Worm (Caenorhabditis elegans) whole organism, young adult: ENCODE measurements around the gene C28C12.12.

ENCODE experiments used
- C06A6.2 ChIP-seq: fragments of 200-800 bp; sonication (Bioruptor generic); conservative IDR thresholded peaks from 2 replicates; pipeline ENCODE4 v1.3.6; 2022; ENCODE audit warnings: missing genetic modification characterization, missing compliant biosample characterization
- F22D6.2 ChIP-seq: sonication (generic microtip); optimal IDR thresholded peaks from 2 replicates; lab custom pipeline; 2016; ENCODE audit warnings: mild to moderate bottlenecking, missing genetic modification characterization, missing compliant biosample characterization
- F39B2.1 ChIP-seq: fragments of 200-800 bp; sonication (Bioruptor generic); IDR thresholded peaks from 2 replicates; pipeline ENCODE4 v1.3.6; 2022; ENCODE audit warnings: missing genetic modification reagents, missing genetic modification characterization, missing compliant biosample characterization
- F49E8.2 ChIP-seq: sonication (generic microtip); optimal IDR thresholded peaks from 3 replicates; lab custom pipeline; 2017; ENCODE audit warnings: missing genetic modification characterization, mild to moderate bottlenecking, missing compliant biosample characterization, antibody characterized with exemption, moderate library complexity; ENCODE audit not compliant: insufficient read depth
- F57C9.4 ChIP-seq: sonication (generic microtip); optimal IDR thresholded peaks from 2 replicates; lab custom pipeline; 2017; ENCODE audit warnings: mild to moderate bottlenecking, missing genetic modification characterization, missing compliant biosample characterization
- T07F8.4 ChIP-seq: sonication (generic microtip); optimal IDR thresholded peaks from 2 replicates; lab custom pipeline; 2016; ENCODE audit warnings: mild to moderate bottlenecking, missing genetic modification characterization, moderate library complexity, missing compliant biosample characterization
- Y53F4B.3 ChIP-seq: fragments of 200-800 bp; sonication (Bioruptor generic); IDR thresholded peaks from 2 replicates; pipeline ENCODE4 v1.3.6; 2022; ENCODE audit warnings: missing genetic modification reagents, missing genetic modification characterization, missing compliant biosample characterization
- aptf-2 ChIP-seq: fragments of 200-800 bp; sonication (Bioruptor generic); conservative IDR thresholded peaks from 2 replicates; pipeline ENCODE4 v1.3.6; 2022; ENCODE audit warnings: missing genetic modification reagents, missing genetic modification characterization, missing compliant biosample characterization
- ceh-91 ChIP-seq: fragments of 200-800 bp; sonication (Bioruptor generic); IDR thresholded peaks from 2 replicates; pipeline ENCODE4 v1.3.6; 2022; ENCODE audit warnings: missing genetic modification reagents, missing genetic modification characterization, missing compliant biosample characterization
- dox-1 ChIP-seq: fragments of 200-800 bp; sonication (Bioruptor generic); IDR thresholded peaks from 2 replicates; pipeline ENCODE4 v1.3.6; 2022; ENCODE audit warnings: missing genetic modification reagents, missing genetic modification characterization, missing compliant biosample characterization
- dpl-1 ChIP-seq: fragments of 150-350 bp; optimal IDR thresholded peaks from 2 replicates; lab custom pipeline; 2014; ENCODE audit warnings: missing biosample characterization, missing genetic modification reagents, missing genetic modification characterization
- efl-1 ChIP-seq: fragments of 150-350 bp; optimal IDR thresholded peaks from 2 replicates; lab custom pipeline; 2014; ENCODE audit warnings: missing biosample characterization, missing genetic modification reagents, missing genetic modification characterization
- him-1 ChIP-seq: sonication (generic microtip); optimal IDR thresholded peaks from 2 replicates; lab custom pipeline; 2016; ENCODE audit warnings: missing genotype, missing genetic modification reagents, missing genetic modification characterization, missing compliant biosample characterization
- hmg-20 ChIP-seq: fragments of 200-800 bp; sonication (Bioruptor generic); IDR thresholded peaks from 2 replicates; pipeline ENCODE4 v1.3.6; 2022; ENCODE audit warnings: missing genetic modification reagents, missing genetic modification characterization, missing compliant biosample characterization
- lag-1 ChIP-seq: fragments of 200-800 bp; sonication (Bioruptor generic); IDR thresholded peaks from 2 replicates; pipeline ENCODE4 v1.3.6; 2022; ENCODE audit warnings: missing genetic modification reagents, missing genetic modification characterization, missing compliant biosample characterization
- let-607 ChIP-seq, 2 experiments: fragments of 200-800 bp in 1 of 2; sonication (Bioruptor generic) in 1 of 2; sonication (generic microtip) in 1 of 2; optimal IDR thresholded peaks; 2 replicates each; lab custom pipeline; 2016 to 2018; ENCODE audit warnings: mild to moderate bottlenecking in 2 of 2, missing compliant biosample characterization in 2 of 2, missing genetic modification characterization in 2 of 2, moderate library complexity in 2 of 2, missing genotype in 1 of 2
- lin-35 ChIP-seq, 3 experiments: fragments of 150-350 bp in 2 of 3; sonication (generic microtip) in 1 of 3; optimal IDR thresholded peaks; 2 replicates each; lab custom pipeline; 2014 to 2018; ENCODE audit warnings: missing biosample characterization in 3 of 3, missing genetic modification characterization in 3 of 3, missing genetic modification reagents in 3 of 3
- lin-54 ChIP-seq: fragments of 200-800 bp; sonication (Bioruptor generic); optimal IDR thresholded peaks from 2 replicates; lab custom pipeline; 2018; ENCODE audit warnings: mild to moderate bottlenecking, missing genetic modification characterization, missing compliant biosample characterization
- lsy-27 ChIP-seq: sonication (generic microtip); optimal IDR thresholded peaks from 2 replicates; lab custom pipeline; 2017; ENCODE audit warnings: missing genetic modification characterization, mild to moderate bottlenecking, missing compliant biosample characterization, antibody characterized with exemption, missing genotype, borderline replicate concordance; ENCODE audit not compliant: insufficient read depth
- mcd-1 ChIP-seq: fragments of 200-800 bp; sonication (Bioruptor generic); IDR thresholded peaks from 2 replicates; pipeline ENCODE4 v1.3.6; 2022; ENCODE audit warnings: missing genetic modification reagents, missing genetic modification characterization, missing compliant biosample characterization
- nfya-1 ChIP-seq: sonication (generic microtip); optimal IDR thresholded peaks from 2 replicates; lab custom pipeline; 2017; ENCODE audit warnings: antibody characterized with exemption, missing compliant biosample characterization, missing genetic modification characterization, borderline replicate concordance; ENCODE audit not compliant: insufficient read depth
- nfyb-1 ChIP-seq: fragments of 200-800 bp; sonication (Bioruptor generic); IDR thresholded peaks from 2 replicates; pipeline ENCODE4 v1.3.6; 2022; ENCODE audit warnings: missing genetic modification reagents, missing genetic modification characterization, missing compliant biosample characterization
- pbrm-1 ChIP-seq: fragments of 200-800 bp; sonication (Bioruptor generic); IDR thresholded peaks from 2 replicates; pipeline ENCODE4 v1.3.6; 2022; ENCODE audit warnings: missing genetic modification reagents, missing genetic modification characterization, missing compliant biosample characterization
- snpc-1.1 ChIP-seq: sonication (generic microtip); optimal IDR thresholded peaks from 2 replicates; lab custom pipeline; 2017; ENCODE audit warnings: missing genetic modification characterization, mild to moderate bottlenecking, missing compliant biosample characterization, antibody characterized with exemption, moderate library complexity, missing genotype, missing genetic modification reagents; ENCODE audit not compliant: insufficient read depth
- somi-1 ChIP-seq: fragments of 200-800 bp; sonication (Bioruptor generic); optimal IDR thresholded peaks from 2 replicates; lab custom pipeline; 2018; ENCODE audit warnings: mild to moderate bottlenecking, missing genetic modification characterization, missing compliant biosample characterization
- tbx-9 ChIP-seq: sonication (generic microtip); optimal IDR thresholded peaks from 2 replicates; lab custom pipeline; 2016; ENCODE audit warnings: borderline replicate concordance, missing genetic modification characterization, inconsistent platforms, missing compliant biosample characterization
- unc-62 ChIP-seq: fragments of 150-350 bp; optimal IDR thresholded peaks from 2 replicates; lab custom pipeline; 2014; ENCODE audit warnings: missing biosample characterization, missing genetic modification reagents, missing genetic modification characterization
- zfh-2 ChIP-seq: fragments of 200-800 bp; sonication (Bioruptor generic); conservative IDR thresholded peaks from 2 replicates; pipeline ENCODE4 v1.3.6; 2022; ENCODE audit warnings: missing genetic modification reagents, missing genetic modification characterization, missing compliant biosample characterization
- ztf-3 ChIP-seq: fragments of 200-800 bp; sonication (Bioruptor generic); optimal IDR thresholded peaks from 2 replicates; lab custom pipeline; 2018; ENCODE audit warnings: mild to moderate bottlenecking, missing genetic modification characterization, missing compliant biosample characterization

Gene C28C12.12

DNA sequence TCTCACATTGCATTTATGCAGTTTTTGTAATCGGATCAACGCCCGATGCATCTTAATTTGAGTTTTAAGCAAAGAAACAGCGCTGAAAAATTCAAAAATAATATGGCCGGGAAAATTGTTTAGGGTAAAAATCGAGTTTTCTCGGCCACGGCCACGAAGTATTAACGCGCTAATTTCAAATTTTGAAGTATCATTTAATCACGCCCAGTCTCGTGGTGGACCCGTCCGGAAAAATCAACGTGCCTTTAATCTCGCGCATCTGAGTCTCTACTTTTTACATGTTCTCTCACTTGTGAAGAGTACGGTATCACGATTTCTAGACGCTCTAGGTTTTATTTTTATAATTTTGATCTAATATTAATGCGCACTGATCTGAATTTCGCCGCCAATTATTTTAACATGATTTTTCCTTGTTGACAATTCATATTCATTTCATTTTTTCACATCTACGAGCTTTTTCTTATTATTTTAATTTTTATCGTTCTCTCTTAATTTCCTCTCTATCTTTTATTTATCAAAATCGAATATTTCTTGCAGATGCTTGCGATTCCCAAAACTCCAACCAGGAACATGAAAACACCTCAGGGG is 2.7 kb upstream of the C28C12.12 start, which contains the start of the genes acdh-13 and mesp-1 (continued):
- peak; percentile 69; the same call in 1 of the 2 replicates for TF ChIP-seq pbrm-1

DNA sequence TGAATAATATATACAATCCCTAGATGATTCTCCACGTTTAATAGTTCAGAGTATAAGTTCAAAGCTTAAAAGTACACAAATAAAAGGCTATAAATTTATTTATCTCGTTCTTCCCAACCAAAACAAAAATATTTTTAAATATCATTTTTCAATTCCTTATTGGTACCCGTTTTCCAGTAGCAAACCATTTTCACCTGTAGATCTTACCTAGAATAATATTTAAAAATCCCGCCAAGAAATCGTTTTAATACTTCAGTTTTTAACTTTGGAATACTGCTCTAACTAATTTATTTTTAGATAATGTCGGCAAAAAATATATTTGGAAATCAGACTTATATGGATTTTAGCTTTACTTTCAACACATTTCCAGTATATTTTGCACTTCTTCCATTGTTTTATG is 3.9 kb downstream of the C28C12.12 start, which contains the start of gene sru-7:
sru-7 (plus strand) TSS at position 301 of the 400 bp plus-strand sequence.
- TF ChIP-seq dpl-1 (GFP tag; lab: Kevin White, UChicago): no peak
- TF ChIP-seq F22D6.2: no peak
- no peak for TF ChIP-seq efl-1 (GFP tag; lab: Kevin White, UChicago)
- no peak for TF ChIP-seq somi-1 (GFP tag; lab: Kevin White, UChicago)
- TF ChIP-seq F39B2.1 (GFP tag; lab: Robert Waterston, UW): no peak
- TF ChIP-seq unc-62 (GFP tag; lab: Kevin White, UChicago): no peak
- TF ChIP-seq him-1 (tag; lab: Kevin White, UChicago): no peak
- no peak for TF ChIP-seq F49E8.2 (tag; lab: Kevin White, UChicago)
- no peak for TF ChIP-seq lag-1 (GFP tag; lab: Robert Waterston, UW)
- TF ChIP-seq, all 124 proteins: peak for 0

DNA sequence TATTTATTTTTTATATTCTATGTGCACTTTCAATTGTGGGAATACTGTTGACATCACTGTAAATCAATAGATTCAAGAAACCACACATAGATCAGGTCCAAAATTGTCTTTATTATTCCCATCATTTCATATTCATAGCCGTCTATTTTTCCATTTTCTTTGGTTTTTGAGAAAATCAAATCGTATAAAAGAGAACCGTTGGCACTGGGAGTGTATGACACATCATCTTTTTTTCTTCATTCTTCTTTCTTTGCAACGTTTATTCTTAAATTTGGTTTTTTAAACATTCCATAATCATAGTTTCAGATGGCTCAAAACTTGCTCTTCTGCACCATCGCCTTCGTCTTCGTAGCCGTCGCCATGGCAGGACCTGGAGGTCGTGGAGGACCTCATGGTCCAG is 6.2 kb downstream of the C28C12.12 start, which contains the start of gene srlf-2:
srlf-2 (plus strand) TSS at position 301 of the 400 bp plus-strand sequence.
- no peak for TF ChIP-seq let-607 (tag; optimal IDR thresholded peaks at IDR 0.05; lab: Kevin White, UChicago)
- TF ChIP-seq C06A6.2 (GFP tag; lab: Robert Waterston, UW): no peak
- no peak for TF ChIP-seq ztf-3
- TF ChIP-seq aptf-2 (GFP tag; lab: Robert Waterston, UW): no peak
- TF ChIP-seq T07F8.4 (tag; lab: Kevin White, UChicago): no peak
- no peak for TF ChIP-seq mcd-1
- TF ChIP-seq Y53F4B.3 (GFP tag; lab: Robert Waterston, UW): no peak
- TF ChIP-seq lin-54: no peak
- TF ChIP-seq lin-35 (GFP tag; optimal IDR thresholded peaks at IDR 0.05; lab: Kevin White, UChicago): no peak
- TF ChIP-seq hmg-20 (GFP tag; lab: Robert Waterston, UW): no peak
- no peak for TF ChIP-seq nfya-1 (tag; lab: Kevin White, UChicago)
- no peak for TF ChIP-seq F57C9.4
- TF ChIP-seq lsy-27 (tag; lab: Kevin White, UChicago): no peak
- no peak for TF ChIP-seq dox-1 (GFP tag; lab: Robert Waterston, UW)
- TF ChIP-seq, all 124 proteins: peak for 0

DNA sequence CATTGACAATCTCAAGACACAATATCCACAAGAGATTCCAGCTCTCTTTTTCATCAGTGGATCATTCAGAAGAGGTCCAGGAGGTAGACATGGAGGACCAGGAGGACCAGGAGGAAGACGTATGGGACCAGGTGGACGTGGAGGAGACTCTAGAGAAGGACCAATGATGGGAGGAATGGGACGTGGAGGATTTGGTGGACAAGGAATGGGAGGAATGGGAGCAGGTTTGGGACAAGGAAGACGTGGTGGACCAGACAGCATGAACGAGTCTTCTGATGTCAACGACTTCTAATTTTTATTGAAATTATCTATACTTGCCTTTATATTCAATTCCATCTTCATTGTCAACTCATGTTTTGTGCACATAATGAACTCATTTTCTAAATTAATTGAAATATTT is 8.1 kb downstream of the C28C12.12 start:
- TF ChIP-seq zfh-2 (0 out of 2 replicates have a peak, but pooled peaks have one; percentile 25), ceh-91 (no peak)

DNA sequence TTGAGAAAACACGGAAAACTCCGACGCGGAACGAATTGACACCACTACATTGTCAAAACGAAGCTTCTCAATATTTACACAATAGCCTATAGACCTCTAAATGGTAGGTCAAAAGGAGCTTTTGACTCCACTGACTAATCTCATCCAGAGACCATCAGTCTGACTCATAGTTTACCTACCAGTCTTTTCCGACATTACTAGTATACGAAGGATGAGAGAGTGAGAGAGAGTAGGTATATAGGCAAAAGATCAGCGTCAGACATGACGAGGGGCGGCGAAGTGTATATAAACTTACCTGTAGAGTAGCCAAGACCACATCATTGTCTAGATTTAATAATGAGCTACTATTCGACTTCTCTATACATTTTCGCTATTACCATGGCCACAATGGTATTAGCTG is 9.0 kb downstream of the C28C12.12 start, which contains the start of gene srlf-3:
srlf-3 (plus strand) TSS at position 301 of the 400 bp plus-strand sequence.
- TF ChIP-seq ztf-3: no peak
- no peak for TF ChIP-seq snpc-1.1 (tag; lab: Kevin White, UChicago)
- no peak for TF ChIP-seq nfyb-1 (GFP tag; lab: Robert Waterston, UW)
- no peak for TF ChIP-seq tbx-9 (tag; lab: Kevin White, UChicago)
